Fruit fly (Drosophila melanogaster): ENCODE results near the gene Eig71Ee.

Eig71Ee gene

DNA sequence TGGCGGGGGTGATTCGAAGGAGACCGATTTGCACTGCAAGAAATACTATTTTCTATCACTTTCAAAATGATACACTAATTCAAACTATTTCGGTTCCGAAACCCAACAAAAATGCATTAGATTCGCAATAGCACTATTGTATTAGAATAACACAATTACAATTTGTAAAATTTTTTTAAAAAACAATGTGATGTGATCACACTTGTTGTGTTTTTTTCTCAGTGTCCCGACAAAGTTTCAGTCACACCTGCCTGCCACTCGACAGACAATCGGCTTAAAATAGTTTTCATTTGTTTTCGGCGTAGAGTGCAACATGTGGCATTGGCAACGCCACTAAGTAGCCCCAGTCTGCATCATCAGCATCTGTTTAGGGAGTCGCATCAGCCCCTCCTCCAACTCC lies 19.3 kb upstream of the Eig71Ee start (continued):
- TF ChIP-seq twi (tag; optimal IDR thresholded peaks at IDR 0.05): peak; percentile 91
- TF ChIP-seq CG16779 (GFP tag; IDR thresholded peaks at IDR 0.05): no peak
- no peak for TF ChIP-seq bigmax (GFP tag; optimal IDR thresholded peaks at IDR 0.05)
- TF ChIP-seq ap (GFP tag; IDR thresholded peaks at IDR 0.05): no peak
- TF ChIP-seq wek (GFP tag; optimal IDR thresholded peaks at IDR 0.05): no peak
- peak; percentile 28; the same call in 1 of the 2 replicates for TF ChIP-seq esg (GFP tag; conservative IDR thresholded peaks at IDR 0.05)
- TF ChIP-seq toy (GFP tag; IDR thresholded peaks at IDR 0.05): no peak
- TF ChIP-seq gcm (GFP tag; optimal IDR thresholded peaks at IDR 0.05): peak; percentile 65
- TF ChIP-seq zf30C (GFP tag; optimal IDR thresholded peaks at IDR 0.05): peak; percentile 84
- TF ChIP-seq CG8765 (GFP tag; IDR thresholded peaks at IDR 0.05): peak; percentile 65; the same call in 1 of the 2 replicates
- TF ChIP-seq unpg (GFP tag; optimal IDR thresholded peaks at IDR 0.05): peak; percentile 80
- TF ChIP-seq CG16863 (GFP tag; optimal IDR thresholded peaks at IDR 0.05): peak; percentile 58
- no peak for TF ChIP-seq CG10274 (GFP tag; optimal IDR thresholded peaks at IDR 0.05)
- TF ChIP-seq pan (optimal IDR thresholded peaks at IDR 0.05): no peak
- peak in 1 of 2 experiments; percentile 12 for TF ChIP-seq pan (GFP tag; optimal IDR thresholded peaks at IDR 0.05 in 1 of 2, IDR thresholded peaks at IDR 0.05 in 1 of 2)
- TF ChIP-seq Hey (tag; optimal IDR thresholded peaks at IDR 0.05): no peak
- peak; percentile 31 for TF ChIP-seq salm (tag; optimal IDR thresholded peaks at IDR 0.05)
- TF ChIP-seq bab2 (GFP tag; optimal IDR thresholded peaks at IDR 0.05): peak; percentile 68
- TF ChIP-seq D (optimal IDR thresholded peaks at IDR 0.05): no peak
- TF ChIP-seq D (GFP tag; optimal IDR thresholded peaks at IDR 0.05): peak; percentile 78
- TF ChIP-seq al (GFP tag; IDR thresholded peaks at IDR 0.05): no peak
- peak; percentile 62; the same call in 2 of the 3 replicates for TF ChIP-seq ci (GFP tag; IDR thresholded peaks at IDR 0.05)
- peak; percentile 74 for TF ChIP-seq CG2875 (GFP tag; optimal IDR thresholded peaks at IDR 0.05)
- no peak for TF ChIP-seq CG7987 (GFP tag; optimal IDR thresholded peaks at IDR 0.05)
- TF ChIP-seq CG2120 (GFP tag; optimal IDR thresholded peaks at IDR 0.05): no peak

dm6 chr3L:15672800-15673199 lies 17.0 kb upstream of the Eig71Ee start:
- no peak for TF ChIP-seq CG6272 (GFP tag; IDR thresholded peaks at IDR 0.05)
- no peak for TF ChIP-seq CG4730 (GFP tag; IDR thresholded peaks at IDR 0.05)
- peak; percentile 12 for TF ChIP-seq CG17802 (tag; optimal IDR thresholded peaks at IDR 0.05)
- TF ChIP-seq pros (GFP tag; optimal IDR thresholded peaks at IDR 0.05): no peak
- TF ChIP-seq Lhr (GFP tag; optimal IDR thresholded peaks at IDR 0.05): no peak
- TF ChIP-seq stwl (tag; optimal IDR thresholded peaks at IDR 0.05): peak; percentile 31
- TF ChIP-seq CG14965 (GFP tag; optimal IDR thresholded peaks at IDR 0.05; ENCODE audit: borderline replicate concordance): no peak
- no peak for TF ChIP-seq CG8089 (GFP tag; optimal IDR thresholded peaks at IDR 0.05)
- no peak for TF ChIP-seq bigmax (GFP tag; optimal IDR thresholded peaks at IDR 0.05)
- TF ChIP-seq hb (GFP tag; IDR thresholded peaks at IDR 0.05; ENCODE audit: partially characterized antibody): no peak
- no peak for TF ChIP-seq CG18764 (GFP tag; optimal IDR thresholded peaks at IDR 0.05)
- TF ChIP-seq CG31441 (GFP tag; IDR thresholded peaks at IDR 0.05): peak; percentile 58
- peak; percentile 13 for TF ChIP-seq CG1529 (GFP tag; optimal IDR thresholded peaks at IDR 0.05)
- peak; percentile 37 for TF ChIP-seq trem (tag; optimal IDR thresholded peaks at IDR 0.05)
- TF ChIP-seq chif (GFP tag; optimal IDR thresholded peaks at IDR 0.05): peak; percentile 20 to 29
- peak; percentile 44 for TF ChIP-seq CG11504 (tag; optimal IDR thresholded peaks at IDR 0.05)
- TF ChIP-seq CG3163 (GFP tag; optimal IDR thresholded peaks at IDR 0.05): no peak
- TF ChIP-seq CG3726 (GFP tag; IDR thresholded peaks at IDR 0.05): no peak
- TF ChIP-seq chinmo (GFP tag; IDR thresholded peaks at IDR 0.05; ENCODE audit: partially characterized antibody): no peak
- no peak for TF ChIP-seq CTCF (GFP tag; optimal IDR thresholded peaks at IDR 0.05)
- TF ChIP-seq CG11723 (GFP tag; optimal IDR thresholded peaks at IDR 0.05): no peak
- no peak for TF ChIP-seq croc (GFP tag; conservative IDR thresholded peaks at IDR 0.05)
- TF ChIP-seq nerfin-1 (tag; optimal IDR thresholded peaks at IDR 0.05): no peak
- no peak for TF ChIP-seq CG9932 (GFP tag; IDR thresholded peaks at IDR 0.05)
- TF ChIP-seq CG1647 (GFP tag; optimal IDR thresholded peaks at IDR 0.05): no peak
- TF ChIP-seq sd (tag; optimal IDR thresholded peaks at IDR 0.05): no peak
- peak; percentile 6 for TF ChIP-seq CG4820 (GFP tag; optimal IDR thresholded peaks at IDR 0.05)
- no peak for TF ChIP-seq ham (GFP tag; IDR thresholded peaks at IDR 0.05)
- no peak for TF ChIP-seq CG6175 (GFP tag; IDR thresholded peaks at IDR 0.05)
